Fruit fly (Drosophila melanogaster): Measurements from ENCODE around the gene CG15547.

CG15547 gene

DNA sequence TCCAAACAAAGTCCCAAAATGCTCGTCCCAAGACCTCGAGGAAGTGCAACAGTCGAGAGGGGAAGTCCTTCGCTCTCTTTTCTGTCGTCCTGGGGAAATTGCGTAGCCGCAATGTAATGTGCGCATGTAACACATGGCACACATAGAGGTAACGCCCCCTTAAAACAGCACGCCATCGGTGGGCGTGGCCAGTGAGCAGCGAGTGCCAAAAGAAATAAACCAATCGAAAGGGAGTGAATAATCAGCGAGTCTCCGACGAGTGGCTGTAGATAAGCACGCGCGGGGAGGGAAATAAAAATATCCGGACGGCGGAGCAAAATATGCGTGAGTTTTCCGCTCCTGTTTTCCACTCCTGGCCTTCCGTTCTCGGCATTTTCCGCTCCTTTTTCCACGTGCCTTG is 25.7 kb upstream of the CG15547 start:
- TF ChIP-seq Dll (optimal IDR thresholded peaks at IDR 0.05) = no peak

- no peak for TF ChIP-seq usp (GFP tag; optimal IDR thresholded peaks at IDR 0.05)
- TF ChIP-seq CG8478 (optimal IDR thresholded peaks at IDR 0.05) = no peak
- no peak for TF ChIP-seq pan (optimal IDR thresholded peaks at IDR 0.05)
- no peak for TF ChIP-seq Dll (optimal IDR thresholded peaks at IDR 0.05)
- TF ChIP-seq EcR (GFP tag; optimal IDR thresholded peaks at IDR 0.05) = no peak
- TF ChIP-seq psq (optimal IDR thresholded peaks at IDR 0.05) = no peak
Observed at dm6 chr3R:30903994-30904393, 20.7 kb upstream of the CG15547 start.

- no peak for TF ChIP-seq psq (optimal IDR thresholded peaks at IDR 0.05)
- no peak for TF ChIP-seq pan (optimal IDR thresholded peaks at IDR 0.05)
- TF ChIP-seq EcR (GFP tag; optimal IDR thresholded peaks at IDR 0.05) = no peak
- TF ChIP-seq Dll (optimal IDR thresholded peaks at IDR 0.05) = no peak
Observed at dm6 chr3R:30902061-30902460, 18.8 kb upstream of the CG15547 start, which contains the start of gene CG33483. CG33483 (minus strand) TSS chr3R:30902161.

DNA sequence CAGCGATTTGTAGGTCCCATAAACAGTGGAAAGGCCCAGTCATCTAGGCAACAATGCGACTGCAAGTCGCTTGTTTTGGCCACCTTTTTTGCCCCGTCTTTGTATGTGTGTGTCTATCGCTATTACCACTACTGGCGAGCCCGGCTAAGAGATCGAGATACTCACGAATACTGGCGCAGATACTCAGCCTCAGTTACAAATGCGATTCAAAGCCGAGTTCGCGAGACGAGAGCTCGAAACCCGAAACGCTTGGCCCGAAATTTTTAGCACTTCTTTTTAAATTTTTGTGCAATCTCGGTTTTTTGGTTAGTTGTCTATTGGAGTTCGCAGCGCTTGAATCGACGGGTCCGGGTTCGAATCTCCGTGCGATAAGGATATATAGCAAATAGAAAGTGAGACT is 10.4 kb upstream of the CG15547 start, which contains the start of gene Cyp4c3:
Gene Cyp4c3 (plus strand): TSS at position 301 of the 400 bp plus-strand sequence.
- no peak for TF ChIP-seq pan (optimal IDR thresholded peaks at IDR 0.05)
- TF ChIP-seq usp (GFP tag; optimal IDR thresholded peaks at IDR 0.05) = no peak
- no peak for TF ChIP-seq Dll (optimal IDR thresholded peaks at IDR 0.05)
- no peak for TF ChIP-seq CG8478 (optimal IDR thresholded peaks at IDR 0.05)
- TF ChIP-seq EcR (GFP tag; optimal IDR thresholded peaks at IDR 0.05) = no peak
- TF ChIP-seq psq (optimal IDR thresholded peaks at IDR 0.05) = no peak

DNA sequence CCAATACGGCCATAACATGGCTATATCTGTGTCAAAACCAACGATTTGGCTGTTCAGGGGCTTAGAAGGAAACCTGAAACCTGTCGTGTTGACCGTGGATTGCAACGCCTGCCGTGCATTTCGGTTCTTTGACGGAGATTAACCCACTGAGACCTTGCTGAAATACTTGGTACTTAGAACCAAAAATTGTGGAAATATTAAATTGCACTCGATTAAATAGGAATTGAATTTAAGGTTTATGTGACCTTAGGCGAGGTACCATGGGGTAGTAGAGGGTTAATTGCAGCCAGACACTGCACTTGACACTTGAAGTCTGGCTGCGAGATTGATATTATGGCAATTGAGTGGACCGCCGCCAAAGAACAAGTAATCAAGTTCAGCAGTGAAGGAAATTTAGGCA is 6.7 kb upstream of the CG15547 start:
- TF ChIP-seq EcR (GFP tag; optimal IDR thresholded peaks at IDR 0.05) (no peak), Dll (optimal IDR thresholded peaks at IDR 0.05) (no peak), pan (optimal IDR thresholded peaks at IDR 0.05) (no peak), CG8478 (optimal IDR thresholded peaks at IDR 0.05) (no peak), psq (optimal IDR thresholded peaks at IDR 0.05) (no peak), usp (GFP tag; optimal IDR thresholded peaks at IDR 0.05) (no peak)

DNA sequence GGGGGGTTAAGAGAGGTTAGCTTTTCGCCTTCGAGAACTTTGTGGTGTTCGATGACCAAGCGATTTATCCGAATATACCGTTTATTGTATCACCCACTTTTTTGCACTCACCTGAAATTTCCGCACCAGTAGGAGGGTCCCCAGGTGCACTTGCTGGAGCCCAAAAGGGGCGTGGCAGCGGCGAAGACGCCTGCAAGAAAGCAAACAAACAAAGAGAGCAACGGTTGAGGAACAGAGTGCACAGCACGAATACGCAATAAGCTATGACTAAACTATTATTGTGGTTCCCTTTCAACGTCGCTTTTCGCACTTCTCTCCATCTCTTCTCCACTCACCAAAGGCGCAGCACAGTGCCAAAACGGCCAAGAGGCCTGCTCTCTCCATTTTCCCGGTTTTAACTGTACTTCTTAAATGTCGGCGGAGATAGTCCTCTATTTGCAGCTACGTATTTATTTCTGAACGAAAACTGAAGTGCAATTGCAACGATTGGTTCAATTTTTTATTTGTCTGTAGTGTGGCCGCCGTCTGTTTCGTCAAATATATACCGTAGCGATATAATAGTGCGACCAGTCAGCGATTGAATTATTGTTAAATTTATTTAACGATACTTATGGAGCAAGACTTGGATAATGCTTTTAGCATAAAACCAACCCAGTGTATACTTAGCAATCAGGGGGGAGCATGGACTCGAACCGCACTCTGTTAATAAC is 5.4 kb upstream of the CG15547 start, which contains the start of gene Sap-r:
Gene Sap-r (minus strand): TSS at position 513 of the 710 bp plus-strand sequence.
- no peak for TF ChIP-seq EcR (GFP tag; optimal IDR thresholded peaks at IDR 0.05)
- TF ChIP-seq pan (optimal IDR thresholded peaks at IDR 0.05) = no peak
- TF ChIP-seq Dll (optimal IDR thresholded peaks at IDR 0.05) = no peak
- TF ChIP-seq CG8478 (optimal IDR thresholded peaks at IDR 0.05) = no peak
- no peak for TF ChIP-seq psq (optimal IDR thresholded peaks at IDR 0.05)

DNA sequence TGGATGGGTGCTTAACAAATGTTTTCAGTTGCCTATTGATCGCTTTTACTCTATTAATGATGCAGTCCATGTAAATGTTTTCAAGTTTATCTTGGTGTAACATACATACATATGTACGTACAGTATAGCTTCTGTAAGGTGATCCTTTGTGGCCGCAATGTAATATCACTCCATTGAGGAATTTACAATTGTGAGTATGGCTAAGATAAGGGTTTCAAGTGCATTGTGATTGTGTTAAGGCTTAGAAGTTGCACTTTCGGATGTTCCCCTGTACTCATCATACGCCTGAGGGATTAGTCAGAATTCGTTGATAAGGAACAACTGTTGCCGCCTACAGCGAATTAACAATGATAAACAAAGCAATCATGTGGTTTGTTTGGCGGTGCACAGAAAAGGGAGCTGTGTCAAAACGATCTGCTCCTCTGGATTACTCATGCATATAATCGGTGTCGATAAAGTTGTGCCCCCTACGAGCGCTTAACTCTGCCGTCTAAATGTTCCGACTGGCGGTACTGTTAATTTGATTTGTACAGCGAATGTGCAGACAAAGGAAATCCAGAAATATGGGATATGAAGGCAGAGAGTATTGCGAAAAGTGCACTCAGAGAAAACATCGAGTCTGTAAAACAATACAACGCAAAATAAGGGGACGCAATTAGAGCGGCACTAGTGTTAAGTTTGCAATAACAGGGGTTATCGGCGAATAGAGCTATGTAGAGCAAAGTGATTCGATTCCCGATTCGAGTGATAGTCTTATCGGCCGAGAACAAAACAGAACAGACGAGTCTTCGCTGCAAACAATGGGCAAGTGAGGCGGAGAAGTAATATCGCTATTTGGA is 4.6 kb upstream of the CG15547 start:
- TF ChIP-seq usp (GFP tag; optimal IDR thresholded peaks at IDR 0.05) = no peak
- TF ChIP-seq Dll (optimal IDR thresholded peaks at IDR 0.05) = no peak
- TF ChIP-seq pan (optimal IDR thresholded peaks at IDR 0.05) = no peak
- no peak for TF ChIP-seq CG8478 (optimal IDR thresholded peaks at IDR 0.05)
- TF ChIP-seq psq (optimal IDR thresholded peaks at IDR 0.05) = peak; percentile 25

- TF ChIP-seq CG8478 (optimal IDR thresholded peaks at IDR 0.05) = no peak
- no peak for TF ChIP-seq psq (optimal IDR thresholded peaks at IDR 0.05)
- no peak for TF ChIP-seq EcR (GFP tag; optimal IDR thresholded peaks at IDR 0.05)
- no peak for TF ChIP-seq usp (GFP tag; optimal IDR thresholded peaks at IDR 0.05)
- no peak for TF ChIP-seq Dll (optimal IDR thresholded peaks at IDR 0.05)
- TF ChIP-seq pan (optimal IDR thresholded peaks at IDR 0.05) = no peak
Observed at dm6 chr3R:30887302-30887701, 4.0 kb upstream of the CG15547 start.

DNA sequence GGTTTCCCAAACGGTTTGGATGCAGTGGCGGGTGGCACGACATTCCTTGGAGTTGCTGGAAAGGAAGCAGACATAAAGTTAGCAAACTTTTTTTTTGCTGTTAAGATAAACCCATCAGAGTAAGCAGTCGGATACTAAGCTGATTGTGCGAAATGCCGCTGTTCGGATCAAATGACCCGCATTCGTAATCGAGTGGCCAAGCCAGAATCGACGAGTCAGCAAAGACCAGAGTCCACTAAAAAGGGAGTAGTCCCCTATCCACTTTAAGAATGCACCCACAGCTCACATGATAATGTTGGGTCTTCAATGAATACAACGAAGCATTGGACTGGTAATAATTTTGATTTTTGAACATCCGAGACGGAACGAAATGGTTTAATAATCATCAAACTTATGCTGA is 3.5 kb upstream of the CG15547 start:
- TF ChIP-seq CG8478 (optimal IDR thresholded peaks at IDR 0.05) (no peak), EcR (GFP tag; optimal IDR thresholded peaks at IDR 0.05) (no peak), usp (GFP tag; optimal IDR thresholded peaks at IDR 0.05) (no peak), Dll (optimal IDR thresholded peaks at IDR 0.05) (no peak), psq (optimal IDR thresholded peaks at IDR 0.05) (no peak), pan (optimal IDR thresholded peaks at IDR 0.05) (no peak)

dm6 chr3R:30880894-30881293 is 2.4 kb downstream of the CG15547 start, which contains the start of gene CG12071:
CG12071 (minus strand) TSS chr3R:30881027.
- TF ChIP-seq psq (optimal IDR thresholded peaks at IDR 0.05) (no peak), EcR (GFP tag; optimal IDR thresholded peaks at IDR 0.05) (no peak), CG8478 (optimal IDR thresholded peaks at IDR 0.05) (no peak), Dll (optimal IDR thresholded peaks at IDR 0.05) (no peak), usp (GFP tag; optimal IDR thresholded peaks at IDR 0.05) (no peak), pan (optimal IDR thresholded peaks at IDR 0.05) (no peak)

- TF ChIP-seq CG8478 (optimal IDR thresholded peaks at IDR 0.05) = no peak
- TF ChIP-seq EcR (GFP tag; optimal IDR thresholded peaks at IDR 0.05) = no peak
- no peak for TF ChIP-seq Dll (optimal IDR thresholded peaks at IDR 0.05)
- TF ChIP-seq psq (optimal IDR thresholded peaks at IDR 0.05) = no peak
- no peak for TF ChIP-seq pan (optimal IDR thresholded peaks at IDR 0.05)
- no peak for TF ChIP-seq usp (GFP tag; optimal IDR thresholded peaks at IDR 0.05)
Observed at dm6 chr3R:30880024-30880423, 3.3 kb downstream of the CG15547 start.

DNA sequence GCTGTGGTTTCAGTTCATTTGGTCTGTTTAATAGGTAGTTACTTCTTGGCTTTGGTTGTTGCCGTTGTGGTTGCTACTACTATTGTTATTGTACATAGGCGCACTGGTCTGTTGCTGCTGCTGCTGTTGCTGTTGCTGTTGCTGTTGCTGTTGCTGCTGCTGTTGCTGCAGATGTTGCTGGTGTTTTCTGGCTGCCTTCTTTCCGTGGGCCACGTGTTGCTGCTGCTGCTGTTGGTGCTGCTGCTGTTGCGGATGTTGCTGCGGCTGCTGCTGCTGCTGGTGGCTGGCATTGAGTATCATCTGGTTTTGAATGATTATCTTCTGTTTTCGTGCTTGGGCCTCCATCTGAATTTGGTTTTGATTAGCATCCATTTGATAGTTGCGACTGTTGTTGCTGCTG is 5.2 kb downstream of the CG15547 start:
- TF ChIP-seq usp (GFP tag; optimal IDR thresholded peaks at IDR 0.05) (no peak), EcR (GFP tag; optimal IDR thresholded peaks at IDR 0.05) (no peak), CG8478 (optimal IDR thresholded peaks at IDR 0.05) (no peak), Dll (optimal IDR thresholded peaks at IDR 0.05) (no peak), psq (optimal IDR thresholded peaks at IDR 0.05) (no peak), pan (optimal IDR thresholded peaks at IDR 0.05) (no peak)

Measured in whole organism.